Fruit fly (Drosophila melanogaster) whole organism, embryonic: ENCODE measurements around the gene Sfp33A3.

Experiments used
- ATbp ChIP-seq: fragments of 200-800 bp; sonication (Bioruptor generic); optimal IDR thresholded peaks from 2 replicates; lab custom pipeline; 2017; ENCODE audit warnings: missing biosample characterization, mild to moderate bottlenecking, missing genetic modification characterization, missing genetic modification reagents
- Aef1 ChIP-seq: fragments of 200-800 bp; sonication (Bioruptor generic); IDR thresholded peaks from 3 replicates; pipeline ENCODE4 v1.3.6; 2022; ENCODE audit warnings: missing biosample characterization, missing genetic modification characterization
- Asciz ChIP-seq: fragments of 200-800 bp; sonication (Bioruptor generic); optimal IDR thresholded peaks from 2 replicates; lab custom pipeline; 2017; ENCODE audit warnings: missing biosample characterization, mild to moderate bottlenecking, missing genetic modification characterization, missing genetic modification reagents
- Bdp1 ChIP-seq: fragments of 200-800 bp; sonication (Bioruptor generic); optimal IDR thresholded peaks from 3 replicates; lab custom pipeline; 2016; ENCODE audit warnings: missing biosample characterization, missing genetic modification characterization
- Bgb ChIP-seq: fragments of 200-800 bp; sonication (Bioruptor generic); IDR thresholded peaks from 2 replicates; pipeline ENCODE4 v1.3.6; 2022; ENCODE audit warnings: missing biosample characterization, missing genetic modification characterization; ENCODE audit not compliant: partially characterized antibody
- CG10209 ChIP-seq: fragments of 200-800 bp; sonication (Bioruptor generic); optimal IDR thresholded peaks from 3 replicates; lab custom pipeline; 2017; ENCODE audit warnings: missing biosample characterization, mild to moderate bottlenecking, missing genetic modification characterization, missing genetic modification reagents
- CG10462 ChIP-seq: fragments of 200-800 bp; sonication (Bioruptor generic); optimal IDR thresholded peaks from 2 replicates; lab custom pipeline; 2016; ENCODE audit warnings: missing biosample characterization, missing genetic modification characterization
- CG11560 ChIP-seq: fragments of 200-800 bp; sonication (Bioruptor generic); IDR thresholded peaks from 3 replicates; pipeline ENCODE4 v1.3.6; 2022; ENCODE audit warnings: missing biosample characterization, missing genetic modification characterization
- CG11696 ChIP-seq: fragments of 200-800 bp; sonication (Bioruptor generic); IDR thresholded peaks from 2 replicates; pipeline ENCODE4 v1.3.6; 2022; ENCODE audit warnings: missing biosample characterization, missing genetic modification characterization
- CG13775 ChIP-seq: fragments of 200-800 bp; sonication (Bioruptor generic); optimal IDR thresholded peaks from 3 replicates; lab custom pipeline; 2017; ENCODE audit warnings: missing biosample characterization, mild to moderate bottlenecking, missing genetic modification characterization
- CG13894 ChIP-seq: fragments of 200-800 bp; sonication (Bioruptor generic); optimal IDR thresholded peaks from 3 replicates; lab custom pipeline; 2018; ENCODE audit warnings: missing biosample characterization, mild to moderate bottlenecking, missing genetic modification characterization, moderate library complexity
- CG14441 ChIP-seq: fragments of 200-800 bp; sonication (Bioruptor generic); IDR thresholded peaks from 2 replicates; pipeline ENCODE4 v1.3.6; 2022; ENCODE audit warnings: missing biosample characterization, missing genetic modification characterization
- CG15269 ChIP-seq: fragments of 200-800 bp; sonication (Bioruptor generic); optimal IDR thresholded peaks from 2 replicates; lab custom pipeline; 2018; ENCODE audit warnings: missing biosample characterization, mild to moderate bottlenecking, missing genetic modification characterization, moderate library complexity
- CG16815 ChIP-seq: fragments of 200-800 bp; sonication (Bioruptor generic); optimal IDR thresholded peaks from 3 replicates; lab custom pipeline; 2017; ENCODE audit warnings: missing biosample characterization, mild to moderate bottlenecking, missing genetic modification characterization
- CG17361 ChIP-seq: fragments of 200-800 bp; sonication (Bioruptor generic); IDR thresholded peaks from 3 replicates; pipeline ENCODE4 v1.3.6; 2022; ENCODE audit warnings: missing biosample characterization, missing genetic modification characterization
- CG18619 ChIP-seq: fragments of 200-800 bp; sonication (Bioruptor generic); optimal IDR thresholded peaks from 3 replicates; lab custom pipeline; 2017; ENCODE audit warnings: missing biosample characterization, mild to moderate bottlenecking, missing genetic modification characterization
- CG2889 ChIP-seq: fragments of 200-800 bp; sonication (Bioruptor generic); IDR thresholded peaks from 3 replicates; pipeline ENCODE4 v1.3.6; 2022; ENCODE audit warnings: missing biosample characterization, missing genetic modification characterization
- CG31224 ChIP-seq: fragments of 200-800 bp; sonication (Bioruptor generic); IDR thresholded peaks from 2 replicates; pipeline ENCODE4 v1.3.6; 2022; ENCODE audit warnings: missing biosample characterization, missing genetic modification characterization
- CG32772 ChIP-seq: fragments of 200-800 bp; sonication (Bioruptor generic); IDR thresholded peaks from 2 replicates; pipeline ENCODE4 v1.3.6; 2022; ENCODE audit warnings: missing biosample characterization, missing genetic modification characterization
- CG5953 ChIP-seq: fragments of 200-800 bp; sonication (Bioruptor generic); IDR thresholded peaks from 2 replicates; pipeline ENCODE4 v1.3.6; 2022; ENCODE audit warnings: missing biosample characterization, missing genetic modification characterization
- CG7556 ChIP-seq: fragments of 200-800 bp; sonication (Bioruptor generic); optimal IDR thresholded peaks from 2 replicates; lab custom pipeline; 2017; ENCODE audit warnings: missing biosample characterization, mild to moderate bottlenecking, missing genetic modification characterization
- CG7786 ChIP-seq: fragments of 200-800 bp; sonication (Bioruptor generic); optimal IDR thresholded peaks from 2 replicates; lab custom pipeline; 2016; ENCODE audit warnings: missing biosample characterization, missing genetic modification characterization
- CG8089 ChIP-seq: fragments of 200-800 bp; sonication (Bioruptor generic); optimal IDR thresholded peaks from 3 replicates; lab custom pipeline; 2016; ENCODE audit warnings: missing biosample characterization, missing genetic modification characterization
- CG8290 ChIP-seq, 3 experiments: fragments of 200-800 bp; sonication (Bioruptor generic); optimal IDR thresholded peaks; 2 replicates each; lab custom pipeline; 2016 to 2019; ENCODE audit warnings: missing biosample characterization in 3 of 3, missing genetic modification characterization in 3 of 3, mild to moderate bottlenecking in 2 of 3, moderate library complexity in 1 of 3
- CG8765 ChIP-seq: fragments of 200-800 bp; sonication (Bioruptor generic); IDR thresholded peaks from 2 replicates; pipeline ENCODE4 v1.3.6; 2022; ENCODE audit warnings: missing biosample characterization, missing genetic modification characterization
- Dfd ChIP-seq, 2 experiments: fragments of >200 bp; optimal IDR thresholded peaks; 2 replicates each; lab custom pipeline; 2017; ENCODE audit warnings: missing biosample characterization in 2 of 2, missing genetic modification characterization in 2 of 2
- Fer2 ChIP-seq: fragments of 200-800 bp; sonication (Bioruptor generic); optimal IDR thresholded peaks from 2 replicates; lab custom pipeline; 2018; ENCODE audit warnings: missing biosample characterization, mild to moderate bottlenecking, missing genetic modification characterization, moderate library complexity
- Fer3 ChIP-seq: fragments of 200-800 bp; sonication (Bioruptor generic); optimal IDR thresholded peaks from 2 replicates; lab custom pipeline; 2018; ENCODE audit warnings: missing biosample characterization, mild to moderate bottlenecking, missing genetic modification characterization, moderate library complexity
- Hand ChIP-seq: fragments of 200-800 bp; sonication (Bioruptor generic); optimal IDR thresholded peaks from 2 replicates; lab custom pipeline; 2017; ENCODE audit warnings: mild to moderate bottlenecking, missing biosample characterization, missing genetic modification reagents, missing genetic modification characterization
- MTF-1 ChIP-seq: fragments of 200-800 bp; sonication (Bioruptor generic); optimal IDR thresholded peaks from 2 replicates; lab custom pipeline; 2018; ENCODE audit warnings: missing biosample characterization, mild to moderate bottlenecking, missing genetic modification characterization, borderline replicate concordance
- Med ChIP-seq: fragments of 200-800 bp; sonication (Bioruptor generic); peaks from one replicate; lab custom pipeline; 2016; ENCODE audit warnings: missing biosample characterization, missing genetic modification characterization, mild to moderate bottlenecking, inconsistent platforms, moderate library complexity
- Poxn ChIP-seq: fragments of 200-800 bp; sonication (Bioruptor generic); IDR thresholded peaks from 2 replicates; pipeline ENCODE4 v1.3.6; 2022; ENCODE audit warnings: missing biosample characterization, missing genetic modification characterization
- Stat92E ChIP-seq, 3 experiments: fragments of >200 bp in 2 of 3; fragments of 200-800 bp in 1 of 3; sonication (Bioruptor generic) in 1 of 3; optimal IDR thresholded peaks; 2 replicates each; lab custom pipeline; 2017 to 2019; ENCODE audit warnings: missing biosample characterization in 3 of 3, missing genetic modification characterization in 3 of 3, mild to moderate bottlenecking in 1 of 3, moderate library complexity in 1 of 3
- aop ChIP-seq: fragments of 200-800 bp; sonication (Bioruptor generic); IDR thresholded peaks from 2 replicates; pipeline ENCODE4 v1.3.6; 2022; ENCODE audit warnings: missing biosample characterization, missing genetic modification characterization
- esg ChIP-seq: fragments of 200-800 bp; sonication (Bioruptor generic); conservative IDR thresholded peaks from 2 replicates; pipeline ENCODE4 v1.3.6; 2022; ENCODE audit warnings: missing biosample characterization, missing genetic modification characterization
- gsb-n ChIP-seq: fragments of 200-800 bp; sonication (Bioruptor generic); optimal IDR thresholded peaks from 3 replicates; lab custom pipeline; 2018; ENCODE audit warnings: missing biosample characterization, mild to moderate bottlenecking, missing genetic modification characterization
- h ChIP-seq: fragments of >200 bp; optimal IDR thresholded peaks from 2 replicates; lab custom pipeline; 2017
- hb ChIP-seq: fragments of 200-800 bp; sonication (Bioruptor generic); IDR thresholded peaks from 3 replicates; pipeline ENCODE4 v1.3.6; 2022; ENCODE audit warnings: missing biosample characterization, missing genetic modification characterization; ENCODE audit not compliant: partially characterized antibody
- kah ChIP-seq: fragments of 200-800 bp; sonication (Bioruptor generic); optimal IDR thresholded peaks from 2 replicates; lab custom pipeline; 2018; ENCODE audit warnings: missing biosample characterization, mild to moderate bottlenecking, missing genetic modification characterization
- onecut ChIP-seq: fragments of 200-800 bp; sonication (Bioruptor generic); IDR thresholded peaks from 2 replicates; pipeline ENCODE4 v1.3.6; 2022; ENCODE audit warnings: missing biosample characterization, missing genetic modification characterization
- prd ChIP-seq, 3 experiments: fragments of >200 bp in 2 of 3; fragments of 200-800 bp in 1 of 3; sonication (Bioruptor generic) in 1 of 3; optimal IDR thresholded peaks in 2 of 3; IDR thresholded peaks in 1 of 3; 2 replicates in 2 of 3; 3 replicates in 1 of 3; pipeline versions ENCODE4 v1.3.6 to Lab custom; 2017 to 2022; ENCODE audit warnings: missing biosample characterization in 1 of 3, missing genetic modification characterization in 1 of 3
- pzg ChIP-seq: fragments of 200-800 bp; sonication (Bioruptor generic); optimal IDR thresholded peaks from 3 replicates; lab custom pipeline; 2018; ENCODE audit warnings: missing biosample characterization, mild to moderate bottlenecking, missing genetic modification characterization, moderate library complexity
- sc ChIP-seq, 3 experiments: fragments of >200 bp in 2 of 3; fragments of 200-800 bp in 1 of 3; sonication (Bioruptor generic) in 1 of 3; optimal IDR thresholded peaks; 2 replicates in 2 of 3; 3 replicates in 1 of 3; lab custom pipeline; 2017; ENCODE audit warnings: mild to moderate bottlenecking in 1 of 3, missing biosample characterization in 1 of 3, missing genetic modification characterization in 1 of 3, missing genetic modification reagents in 1 of 3
- slbo ChIP-seq: fragments of 200-800 bp; sonication (Bioruptor generic); IDR thresholded peaks from 2 replicates; pipeline ENCODE4 v1.3.6; 2022; ENCODE audit warnings: missing biosample characterization, missing genetic modification characterization
- sob ChIP-seq: fragments of 200-800 bp; sonication (Bioruptor generic); IDR thresholded peaks from 2 replicates; pipeline ENCODE4 v1.3.6; 2022; ENCODE audit warnings: missing biosample characterization, missing genetic modification characterization
- ssp ChIP-seq: fragments of 200-800 bp; sonication (Bioruptor generic); IDR thresholded peaks from 2 replicates; pipeline ENCODE4 v1.3.6; 2022; ENCODE audit warnings: missing biosample characterization, missing genetic modification characterization
- sug ChIP-seq: fragments of 200-800 bp; optimal IDR thresholded peaks from 2 replicates; lab custom pipeline; 2019; ENCODE audit warnings: missing biosample characterization, mild to moderate bottlenecking, missing genetic modification characterization, moderate library complexity
- unpg ChIP-seq: fragments of 200-800 bp; sonication (Bioruptor generic); optimal IDR thresholded peaks from 3 replicates; lab custom pipeline; 2018; ENCODE audit warnings: missing biosample characterization, mild to moderate bottlenecking, missing genetic modification characterization, moderate library complexity
- zen2 ChIP-seq: fragments of 200-800 bp; sonication (Bioruptor generic); IDR thresholded peaks from 3 replicates; pipeline ENCODE4 v1.3.6; 2022; ENCODE audit warnings: missing biosample characterization, missing genetic modification characterization; ENCODE audit not compliant: partially characterized antibody

Gene Sfp33A3

dm6 chr2L:11845159-11845788 lies 5.6 kb downstream of the Sfp33A3 start (continued):
- TF ChIP-seq Bgb (GFP tag; lab: Robert Waterston, UW): no peak
- TF ChIP-seq zen2: no peak
- TF ChIP-seq CG17361 (GFP tag; lab: Robert Waterston, UW): no peak
- no peak for TF ChIP-seq CG8089 (GFP tag; lab: Kevin White, UChicago)
- no peak for TF ChIP-seq aop
- no peak for TF ChIP-seq CG11696
- TF ChIP-seq CG8290 (GFP tag; optimal IDR thresholded peaks at IDR 0.05; lab: Kevin White, UChicago): no peak
- TF ChIP-seq CG8290 (tag; optimal IDR thresholded peaks at IDR 0.05; lab: Kevin White, UChicago): peak in 1 of 2 experiments; percentile 60
- TF ChIP-seq CG5953 (GFP tag; lab: Robert Waterston, UW): no peak
- no peak for TF ChIP-seq esg (GFP tag; lab: Robert Waterston, UW)
- TF ChIP-seq CG13775 (GFP tag; lab: Kevin White, UChicago): no peak
- no peak for TF ChIP-seq CG11560 (tag; lab: Robert Waterston, UW)
- no peak for TF ChIP-seq Fer3 (tag; lab: Kevin White, UChicago)
- no peak for TF ChIP-seq Aef1 (GFP tag; lab: Robert Waterston, UW)
- TF ChIP-seq sug (tag; lab: Kevin White, UChicago): peak; percentile 46
- TF ChIP-seq h (lab: Kevin White, UChicago): no peak
- TF ChIP-seq kah (GFP tag; lab: Kevin White, UChicago): no peak
- no peak for TF ChIP-seq pzg
- peak; percentile 81 for TF ChIP-seq Med
- no peak for TF ChIP-seq CG2889 (GFP tag; lab: Robert Waterston, UW)
- TF ChIP-seq Poxn (GFP tag; lab: Robert Waterston, UW): no peak
- TF ChIP-seq onecut (GFP tag; lab: Robert Waterston, UW): no peak
- TF ChIP-seq Fer2: no peak
- TF ChIP-seq CG8765 (GFP tag; lab: Robert Waterston, UW): no peak
- TF ChIP-seq CG13894: peak; percentile 25
- no peak for TF ChIP-seq sc (optimal IDR thresholded peaks at IDR 0.05; lab: Kevin White, UChicago)
- no peak for TF ChIP-seq sc (GFP tag; optimal IDR thresholded peaks at IDR 0.05; lab: Kevin White, UChicago)
- TF ChIP-seq CG15269: no peak
- no peak for TF ChIP-seq ssp (GFP tag; lab: Robert Waterston, UW)
- no peak for TF ChIP-seq Hand
- no peak for TF ChIP-seq CG16815 (GFP tag; lab: Kevin White, UChicago)
- no peak for TF ChIP-seq hb (GFP tag; lab: Robert Waterston, UW)
- TF ChIP-seq CG10462 (GFP tag; lab: Kevin White, UChicago): no peak
- peak; percentile 31 for TF ChIP-seq Asciz (GFP tag; lab: Kevin White, UChicago)
- peak; percentile 1 for TF ChIP-seq MTF-1 (GFP tag; lab: Kevin White, UChicago)
- TF ChIP-seq sob (GFP tag; lab: Robert Waterston, UW): peak; percentile 30; the same call in 1 of the 2 replicates
- TF ChIP-seq Bdp1 (GFP tag; lab: Kevin White, UChicago): no peak
- no peak for TF ChIP-seq CG7556
- TF ChIP-seq gsb-n: no peak
- TF ChIP-seq slbo (GFP tag; lab: Robert Waterston, UW): no peak; the same call in 1 of the 2 replicates
- peak; percentile 46 for TF ChIP-seq ATbp (GFP tag; lab: Kevin White, UChicago)
- no peak for TF ChIP-seq CG7786 (GFP tag; lab: Kevin White, UChicago)
- TF ChIP-seq CG31224 (GFP tag; lab: Robert Waterston, UW): no peak
- no peak for TF ChIP-seq prd (optimal IDR thresholded peaks at IDR 0.05; lab: Kevin White, UChicago)
- no peak for TF ChIP-seq prd (GFP tag; IDR thresholded peaks at IDR 0.05; lab: Robert Waterston, UW)
- TF ChIP-seq CG10209: no peak
- no peak for TF ChIP-seq Dfd (GFP tag; optimal IDR thresholded peaks at IDR 0.05; lab: Kevin White, UChicago)
- no peak for TF ChIP-seq Stat92E (GFP tag; optimal IDR thresholded peaks at IDR 0.05; lab: Kevin White, UChicago)
- TF ChIP-seq unpg: no peak
- no peak for TF ChIP-seq CG32772 (GFP tag; lab: Robert Waterston, UW)
- peak; percentile 32 for TF ChIP-seq CG18619 (GFP tag; lab: Kevin White, UChicago)
- TF ChIP-seq CG14441 (GFP tag; lab: Robert Waterston, UW): no peak
